Worm (Caenorhabditis elegans): ENCODE results near the gene nspg-5.
A peak's percentile ranks its signal among the peaks of the same experiment; 100 is the strongest.

nspg-5 gene

DNA sequence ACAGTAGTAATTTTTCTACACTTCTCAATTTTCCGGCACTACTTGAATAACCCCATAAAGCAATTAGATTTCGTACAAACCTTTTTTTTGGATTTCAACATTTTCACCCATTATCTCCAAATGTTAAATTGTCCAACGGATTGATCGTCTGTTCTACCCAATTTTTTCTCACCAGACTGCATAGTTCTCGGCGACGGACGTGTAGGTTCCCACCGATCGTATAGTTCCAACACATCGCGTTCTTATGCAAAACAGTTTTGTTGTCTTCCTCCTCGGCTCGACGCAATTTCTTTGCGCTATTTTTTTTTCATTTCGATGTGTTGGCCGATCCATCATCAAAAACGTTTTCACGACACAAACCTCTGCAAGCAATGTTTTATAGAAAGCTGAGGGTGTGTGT, 21.9 kb downstream of the nspg-5 start, which contains the start of gene Y41G9A.6:
Y41G9A.6 (minus strand) TSS at position 101 of the 400 bp plus-strand sequence.
- TF ChIP-seq elt-1 (tag; optimal IDR thresholded peaks at IDR 0.05; ENCODE audit: borderline replicate concordance, insufficient read depth), result no peak
- no peak for TF ChIP-seq blmp-1 (tag; optimal IDR thresholded peaks at IDR 0.05)
- no peak for TF ChIP-seq M03D4.4 (tag; optimal IDR thresholded peaks at IDR 0.05)
- TF ChIP-seq hlh-1 (tag; optimal IDR thresholded peaks at IDR 0.05), result no peak
- no peak for TF ChIP-seq ceh-43 (GFP tag; optimal IDR thresholded peaks at IDR 0.05)
- TF ChIP-seq nhr-76 (tag; optimal IDR thresholded peaks at IDR 0.05), result no peak
- TF ChIP-seq snpc-4 (tag; optimal IDR thresholded peaks at IDR 0.05), result no peak
- no peak for TF ChIP-seq ceh-83 (GFP tag; optimal IDR thresholded peaks at IDR 0.05)
- TF ChIP-seq lsy-2 (tag; optimal IDR thresholded peaks at IDR 0.05), result no peak
- no peak for TF ChIP-seq unc-39 (tag; optimal IDR thresholded peaks at IDR 0.05)
- TF ChIP-seq sptf-1 (tag; optimal IDR thresholded peaks at IDR 0.05), result no peak
- TF ChIP-seq unc-62 (GFP tag; optimal IDR thresholded peaks at IDR 0.05), result no peak
- no peak for TF ChIP-seq elt-3 (tag; optimal IDR thresholded peaks at IDR 0.05)
- TF ChIP-seq bed-3 (GFP tag; optimal IDR thresholded peaks at IDR 0.05), result no peak
- TF ChIP-seq mep-1 (tag; optimal IDR thresholded peaks at IDR 0.05), result no peak
- no peak for TF ChIP-seq sem-2 (GFP tag; optimal IDR thresholded peaks at IDR 0.05)
- no peak for TF ChIP-seq lin-13 (tag; optimal IDR thresholded peaks at IDR 0.05)
- no peak for TF ChIP-seq zip-8 (tag; optimal IDR thresholded peaks at IDR 0.05)
- TF ChIP-seq ham-2 (GFP tag; optimal IDR thresholded peaks at IDR 0.05), result no peak
- no peak for TF ChIP-seq flh-1 (GFP tag; optimal IDR thresholded peaks at IDR 0.05)

- TF ChIP-seq nhr-12 (tag; optimal IDR thresholded peaks at IDR 0.05) (no peak), sptf-1 (tag; optimal IDR thresholded peaks at IDR 0.05) (no peak), sem-2 (GFP tag; optimal IDR thresholded peaks at IDR 0.05) (no peak), pha-4 (tag; optimal IDR thresholded peaks at IDR 0.05) (no peak), bed-3 (GFP tag; optimal IDR thresholded peaks at IDR 0.05) (no peak), nhr-237 (tag; optimal IDR thresholded peaks at IDR 0.05) (no peak)
These were observed 27.4 kb downstream of the nspg-5 start, which contains the start of gene Y48D7A.1 for ce11 chrX:3009190-3009589. Y48D7A.1 (plus strand) TSS chrX:3009490.

DNA sequence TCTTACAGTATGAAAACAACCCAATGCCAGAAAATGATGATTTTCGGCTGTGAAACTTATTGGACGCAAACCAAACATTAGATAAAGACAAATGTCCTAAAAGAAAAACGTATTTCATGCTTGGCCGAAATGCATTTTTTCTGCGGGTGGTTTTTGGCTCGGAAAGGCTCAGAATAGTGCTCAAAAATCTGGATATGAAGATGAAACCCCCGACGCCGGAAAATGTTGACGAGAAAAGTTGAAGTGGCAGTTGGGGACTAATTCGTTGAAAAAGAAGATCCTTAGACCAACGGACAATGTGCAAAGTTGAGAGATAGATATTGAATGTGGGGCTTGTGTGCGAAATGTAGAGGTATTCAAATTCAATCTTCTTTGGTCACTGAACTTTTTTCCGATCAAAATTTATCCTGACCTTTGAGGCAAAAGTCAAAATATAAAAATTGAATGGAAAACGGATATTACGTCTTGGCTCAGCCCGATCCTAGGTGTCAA, 36.7 kb downstream of the nspg-5 start, which contains the start of gene flp-18:
flp-18 (minus strand) TSS at position 51 of the 492 bp plus-strand sequence.
- TF ChIP-seq nhr-2 (tag; optimal IDR thresholded peaks at IDR 0.05), result no peak
- TF ChIP-seq sptf-1 (tag; optimal IDR thresholded peaks at IDR 0.05), result no peak

- TF ChIP-seq bed-3 (GFP tag; optimal IDR thresholded peaks at IDR 0.05), result no peak
- TF ChIP-seq drap-1 (GFP tag; optimal IDR thresholded peaks at IDR 0.05), result no peak
- no peak for TF ChIP-seq unc-120 (tag; optimal IDR thresholded peaks at IDR 0.05; ENCODE audit: poor library complexity, severe bottlenecking)
- no peak for TF ChIP-seq ceh-83 (GFP tag; optimal IDR thresholded peaks at IDR 0.05)
These were observed 38.2 kb downstream of the nspg-5 start for ce11 chrX:3019996-3020395.

- TF ChIP-seq M03D4.4 (tag; optimal IDR thresholded peaks at IDR 0.05) (no peak), hlh-1 (tag; optimal IDR thresholded peaks at IDR 0.05) (peak; percentile 3)
These were observed 39.7 kb downstream of the nspg-5 start for ce11 chrX:3021466-3021865.

ce11 chrX:3022330-3023088, 40.7 kb downstream of the nspg-5 start:
- TF ChIP-seq mep-1 (tag; optimal IDR thresholded peaks at IDR 0.05) (no peak), snpc-4 (tag; optimal IDR thresholded peaks at IDR 0.05) (no peak), ces-1 (GFP tag; optimal IDR thresholded peaks at IDR 0.05) (peak; percentile 47), lin-13 (tag; optimal IDR thresholded peaks at IDR 0.05) (no peak), blmp-1 (tag; optimal IDR thresholded peaks at IDR 0.05) (no peak), pha-4 (tag; optimal IDR thresholded peaks at IDR 0.05) (no peak)

Measured in whole organism, mixed stage, embryonic.